Fruit fly (Drosophila melanogaster): Measurements from ENCODE around the gene Boh1.

DNA sequence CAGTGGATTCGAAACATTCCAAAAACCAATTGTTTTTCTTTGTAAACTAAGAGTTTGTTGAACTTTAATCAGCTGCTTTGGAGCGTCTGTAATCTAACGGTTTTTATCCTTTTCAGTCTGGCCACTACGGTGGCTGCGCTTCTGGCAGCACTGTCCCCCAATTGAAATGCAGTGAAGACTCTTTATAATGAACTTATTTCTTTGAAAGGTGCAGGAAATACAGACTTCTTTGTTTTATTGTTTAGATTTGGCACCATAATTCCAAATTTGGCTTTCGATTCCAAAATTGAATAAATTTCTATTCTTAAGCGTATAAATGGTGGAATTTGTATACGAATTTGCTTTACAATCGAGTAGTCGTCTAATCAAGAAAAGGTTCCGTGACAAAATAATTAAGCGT, 8.9 kb upstream of the Boh1 start, which contains the start of gene nenya:
- TF ChIP-seq CG8478 (optimal IDR thresholded peaks at IDR 0.05) (no peak), CTCF (optimal IDR thresholded peaks at IDR 0.05) (no peak)

All from S2 (cell line).